Fruit fly (Drosophila melanogaster): ENCODE results near the gene CG32198.

dm6 chr3L:18526676-18527075, at the start of gene CG32198:
- TF ChIP-seq CG17806 (tag; optimal IDR thresholded peaks at IDR 0.05) (no peak), CG4496 (GFP tag; IDR thresholded peaks at IDR 0.05) (no peak), CG14655 (GFP tag; optimal IDR thresholded peaks at IDR 0.05) (no peak), CG34367 (tag; optimal IDR thresholded peaks at IDR 0.05) (no peak), Ets98B (GFP tag; IDR thresholded peaks at IDR 0.05) (no peak), CG15710 (tag; optimal IDR thresholded peaks at IDR 0.05) (no peak), EcR (GFP tag; optimal IDR thresholded peaks at IDR 0.05) (no peak), CG10348 (GFP tag; IDR thresholded peaks at IDR 0.05) (no peak)
